Worm (Caenorhabditis elegans) whole organism, early embryonic: ENCODE results near the gene str-115.
"Not testable (repeated sequence)": the region's sequence is repeated elsewhere in the genome, so short reads cannot be mapped to it uniquely, and the experiment has no call there.

Experiments
- B0310.2 ChIP-seq: sonication (generic microtip); optimal IDR thresholded peaks from 2 replicates; lab custom pipeline; 2016; ENCODE audit warnings: mild to moderate bottlenecking, missing genetic modification characterization, missing compliant biosample characterization
- F13C5.2 ChIP-seq: sonication (generic microtip); optimal IDR thresholded peaks from 2 replicates; lab custom pipeline; 2017; ENCODE audit warnings: mild to moderate bottlenecking, missing genetic modification characterization, inconsistent platforms, missing compliant biosample characterization
- aly-1 ChIP-seq: sonication (generic microtip); optimal IDR thresholded peaks from 2 replicates; lab custom pipeline; 2016; ENCODE audit warnings: missing genetic modification characterization, missing compliant biosample characterization
- ama-1 ChIP-seq: fragments of 150-350 bp; optimal IDR thresholded peaks from 2 replicates; lab custom pipeline; 2014
- ceh-13 ChIP-seq: fragments of 200-800 bp; sonication (Bioruptor generic); optimal IDR thresholded peaks from 2 replicates; lab custom pipeline; 2018; ENCODE audit warnings: mild to moderate bottlenecking, missing genetic modification characterization, missing compliant biosample characterization
- ceh-36 ChIP-seq: sonication (generic microtip); optimal IDR thresholded peaks from 2 replicates; lab custom pipeline; 2016; ENCODE audit warnings: missing genetic modification characterization, inconsistent platforms, missing compliant biosample characterization
- ets-7 ChIP-seq: sonication (generic microtip); optimal IDR thresholded peaks from 2 replicates; lab custom pipeline; 2016; ENCODE audit warnings: missing genotype, missing genetic modification characterization, missing compliant biosample characterization
- flt-1 ChIP-seq: fragments of 200-800 bp; sonication (Bioruptor generic); IDR thresholded peaks from 2 replicates; pipeline ENCODE4 v1.3.6; 2022; ENCODE audit warnings: missing genetic modification characterization, missing compliant biosample characterization
- hmbx-1 ChIP-seq: sonication (generic microtip); optimal IDR thresholded peaks from 2 replicates; lab custom pipeline; 2016; ENCODE audit warnings: mild to moderate bottlenecking, missing genetic modification characterization, missing compliant biosample characterization
- hmg-4 ChIP-seq: fragments of 200-800 bp; sonication (Bioruptor generic); optimal IDR thresholded peaks from 2 replicates; lab custom pipeline; 2018; ENCODE audit warnings: mild to moderate bottlenecking, missing genetic modification characterization, missing compliant biosample characterization
- hnd-1 ChIP-seq: sonication (generic microtip); optimal IDR thresholded peaks from 2 replicates; lab custom pipeline; 2016; ENCODE audit warnings: missing genetic modification characterization, missing compliant biosample characterization
- pes-1 ChIP-seq: fragments of 200-800 bp; sonication (Bioruptor generic); IDR thresholded peaks from 2 replicates; pipeline ENCODE4 v1.3.6; 2022; ENCODE audit warnings: missing genetic modification reagents, missing genetic modification characterization, missing compliant biosample characterization
- scrt-1 ChIP-seq: fragments of 200-800 bp; sonication (Bioruptor generic); IDR thresholded peaks from 2 replicates; pipeline ENCODE4 v1.3.6; 2022; ENCODE audit warnings: missing genetic modification characterization, missing compliant biosample characterization
- sea-1 ChIP-seq: fragments of 200-800 bp; sonication (Bioruptor generic); conservative IDR thresholded peaks from 2 replicates; pipeline ENCODE4 v1.3.6; 2022; ENCODE audit warnings: missing genetic modification characterization, missing compliant biosample characterization
- tbx-11 ChIP-seq: fragments of 200-800 bp; sonication (Bioruptor generic); IDR thresholded peaks from 2 replicates; pipeline ENCODE4 v1.3.6; 2022; ENCODE audit warnings: missing genetic modification characterization, missing compliant biosample characterization
- tbx-37 ChIP-seq: fragments of 200-800 bp; sonication (Bioruptor generic); conservative IDR thresholded peaks from 2 replicates; pipeline ENCODE4 v1.3.6; 2022; ENCODE audit warnings: missing genetic modification reagents, missing genetic modification characterization, missing compliant biosample characterization
- tra-4 ChIP-seq: sonication (generic microtip); optimal IDR thresholded peaks from 2 replicates; lab custom pipeline; 2017; ENCODE audit warnings: missing genetic modification characterization, missing compliant biosample characterization

The str-115 gene

DNA sequence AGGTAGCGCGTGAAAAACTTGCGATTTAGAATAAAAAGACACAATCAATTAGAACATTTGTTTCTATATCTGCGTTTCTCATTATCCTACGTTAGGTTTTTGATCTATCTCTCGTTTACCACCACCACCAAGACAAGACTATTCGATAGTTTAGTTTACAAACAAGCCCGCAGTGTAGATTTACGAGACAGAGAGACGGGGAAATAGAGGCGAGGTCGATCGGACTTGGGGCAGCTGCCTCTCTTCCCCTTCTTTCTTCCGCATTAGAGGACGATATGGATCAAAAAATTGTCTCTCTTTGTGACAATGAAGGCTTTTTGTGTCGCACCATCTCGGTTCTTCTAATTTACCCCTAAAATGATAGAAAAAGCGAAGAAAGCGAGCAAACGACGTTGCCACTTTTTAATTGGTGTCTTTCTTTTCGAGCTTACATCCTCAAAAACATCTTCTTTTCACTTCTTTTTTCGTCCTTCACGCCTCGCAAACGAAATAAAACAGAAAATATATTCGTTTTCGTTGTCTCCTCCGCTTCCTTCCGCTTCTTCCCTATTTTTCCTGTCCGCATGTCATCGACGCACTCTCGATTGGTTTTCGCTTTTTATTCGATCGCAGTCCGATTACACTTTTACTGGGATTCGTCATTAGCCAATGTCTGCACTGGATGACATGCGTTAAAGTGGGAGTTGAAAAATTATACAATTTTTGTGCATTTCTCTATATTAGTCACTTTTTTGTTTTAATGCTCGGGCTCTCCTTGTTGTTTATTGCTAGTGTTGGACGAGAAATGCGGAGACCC, 12.7 kb downstream of the str-115 start:
- TF ChIP-seq hmg-4 (GFP tag; lab: Kevin White, UChicago) (peak; percentile 52), ama-1 (lab: Kevin White, UChicago) (no peak)

DNA sequence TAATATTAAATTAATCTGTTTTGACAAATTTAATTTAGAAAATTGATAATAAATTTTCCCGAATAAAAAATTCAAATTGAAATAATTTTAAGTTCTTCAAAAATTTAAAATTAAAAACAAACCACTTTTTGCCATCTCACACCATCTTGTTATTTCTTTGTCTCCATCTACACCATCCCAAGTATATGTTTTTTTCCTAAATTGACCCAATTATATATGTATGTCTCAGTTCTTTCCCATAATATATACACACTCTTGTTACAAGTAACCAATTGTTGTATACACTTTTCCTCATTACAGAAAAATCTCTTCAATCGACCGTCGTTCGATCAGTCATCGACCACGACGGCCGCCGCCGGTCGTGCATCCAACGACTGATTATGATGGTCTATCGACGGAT, 13.4 kb downstream of the str-115 start, which contains the start of gene gly-20:
Gene gly-20 (plus strand): TSS at position 301 of the 400 bp plus-strand sequence.
- TF ChIP-seq tbx-11 (GFP tag; lab: Robert Waterston, UW) (no peak), hmg-4 (GFP tag; lab: Kevin White, UChicago) (no peak), B0310.2 (tag; lab: Kevin White, UChicago) (no peak), sea-1 (no peak)

DNA sequence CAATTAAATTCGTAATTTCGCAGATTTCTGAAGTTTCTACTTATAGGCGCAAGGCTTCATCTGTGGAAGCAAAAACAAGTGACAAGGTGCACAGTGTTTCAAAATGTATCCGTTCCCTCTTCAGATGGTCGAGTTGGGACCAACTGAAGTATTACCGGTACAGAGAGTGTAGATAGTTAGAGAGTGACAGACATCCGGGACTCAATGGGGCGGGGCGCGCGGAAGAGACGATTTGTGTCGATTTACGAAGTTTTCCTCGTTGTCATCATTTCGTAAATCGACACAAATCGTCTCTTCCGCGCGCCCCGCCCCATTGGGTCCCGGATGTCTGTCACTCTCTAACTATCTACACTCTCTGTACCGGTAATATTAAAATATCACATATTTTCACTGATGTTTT, 17.2 kb downstream of the str-115 start, which contains the start of gene C03E10.3:
Gene C03E10.3 (plus strand): TSS at position 301 of the 400 bp plus-strand sequence.
- TF ChIP-seq aly-1 (tag; lab: Kevin White, UChicago); pes-1; tbx-37 (GFP tag; lab: Robert Waterston, UW): not testable (repeated sequence)

DNA sequence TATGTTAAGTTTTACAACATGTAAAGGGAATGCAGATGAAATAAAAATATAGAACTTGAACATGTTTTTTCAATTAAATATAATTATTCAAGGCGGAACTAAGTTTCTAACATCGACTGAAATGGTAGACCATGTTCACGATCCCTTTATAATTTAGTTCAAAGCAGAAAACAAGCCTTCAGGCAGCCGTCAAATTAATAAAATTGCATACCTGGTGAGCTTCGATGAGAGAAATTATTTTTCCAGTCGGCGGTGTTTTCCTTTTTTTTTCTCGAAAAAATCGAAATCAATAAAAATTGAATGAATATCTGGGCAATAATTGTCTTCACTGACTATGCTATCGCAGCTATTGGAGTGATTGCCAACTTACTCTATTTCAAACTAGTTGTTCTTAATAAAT, 22.0 kb downstream of the str-115 start, which contains the start of gene C03E10.1:
Gene C03E10.1 (plus strand): TSS at position 301 of the 400 bp plus-strand sequence.
- TF ChIP-seq ets-7 (tag; lab: Kevin White, UChicago) (no peak), scrt-1 (GFP tag; lab: Robert Waterston, UW) (no peak), F13C5.2 (tag; lab: Kevin White, UChicago) (no peak), hnd-1 (tag; lab: Kevin White, UChicago) (no peak), ceh-36 (tag; lab: Kevin White, UChicago) (no peak), ama-1 (lab: Kevin White, UChicago) (no peak), tbx-37 (GFP tag; lab: Robert Waterston, UW) (no peak), aly-1 (tag; lab: Kevin White, UChicago) (no peak), tbx-11 (GFP tag; lab: Robert Waterston, UW) (no peak), B0310.2 (tag; lab: Kevin White, UChicago) (no peak), sea-1 (no peak), ceh-13 (GFP tag; lab: Kevin White, UChicago) (no peak)

DNA sequence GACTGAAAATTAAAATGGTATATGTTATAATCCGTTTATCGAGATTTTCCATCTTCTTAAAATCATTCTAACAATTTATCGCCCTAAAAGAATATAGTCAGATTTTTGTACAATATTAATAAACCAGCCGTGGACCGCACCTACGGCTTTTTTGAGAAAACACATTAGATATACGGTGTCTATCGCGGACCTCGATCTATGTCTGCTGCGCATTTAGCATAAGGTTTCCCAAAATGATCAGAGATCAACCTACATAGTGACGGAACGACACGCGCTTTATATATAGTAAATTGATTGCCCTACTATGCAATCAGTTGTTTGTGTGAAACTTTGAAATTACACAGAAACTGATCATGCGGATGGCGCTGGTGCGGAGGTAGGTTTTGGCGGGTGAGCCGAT, 23.8 kb downstream of the str-115 start:
- no peak for TF ChIP-seq ceh-13 (GFP tag; lab: Kevin White, UChicago)

DNA sequence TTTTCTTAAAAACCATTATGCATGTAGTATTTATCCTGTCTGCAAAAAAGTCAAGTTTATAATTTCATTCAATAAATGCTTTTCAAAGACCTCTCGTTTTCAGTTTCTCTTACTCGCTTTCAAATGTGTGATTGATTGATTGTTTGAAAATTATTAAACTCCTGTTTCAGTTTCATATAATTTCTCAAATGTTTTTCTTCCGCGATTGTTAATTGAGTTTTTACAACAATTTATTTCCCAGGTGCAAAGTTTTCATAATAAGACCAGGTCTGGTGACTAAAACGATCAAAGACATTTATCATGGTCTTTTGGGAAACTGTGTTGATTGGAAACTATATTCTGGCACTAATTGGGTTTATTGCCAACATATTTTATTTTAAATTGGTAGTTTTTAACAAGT, 25.5 kb downstream of the str-115 start, which contains the start of gene T03F7.6:
Gene T03F7.6 (plus strand): TSS at position 301 of the 400 bp plus-strand sequence.
- TF ChIP-seq hmg-4 (GFP tag; lab: Kevin White, UChicago) (no peak), tbx-37 (GFP tag; lab: Robert Waterston, UW) (no peak), tra-4 (tag; lab: Kevin White, UChicago) (no peak), B0310.2 (tag; lab: Kevin White, UChicago) (no peak), ceh-13 (GFP tag; lab: Kevin White, UChicago) (no peak), flt-1 (GFP tag; lab: Robert Waterston, UW) (no peak), tbx-11 (GFP tag; lab: Robert Waterston, UW) (no peak)

DNA sequence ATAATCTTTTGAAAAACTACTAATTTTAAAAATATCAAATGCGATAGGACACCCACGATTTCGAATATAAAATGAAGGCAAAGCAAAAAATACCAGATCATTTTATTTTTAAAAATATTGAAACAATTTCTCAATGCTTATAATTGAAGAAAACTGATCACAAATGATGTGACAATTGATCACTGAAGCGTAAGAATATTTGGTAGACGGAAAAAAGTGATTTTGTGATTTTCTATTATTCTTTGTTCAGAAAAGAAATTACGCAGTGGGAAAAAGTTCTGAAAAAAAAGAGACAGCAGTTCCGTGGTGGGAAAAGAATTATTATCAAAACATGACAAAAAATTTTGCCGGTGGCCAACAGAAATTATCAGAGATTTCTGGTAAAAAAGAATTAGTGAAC, 29.7 kb downstream of the str-115 start, which contains the start of gene T03F7.5:
Gene T03F7.5 (minus strand): TSS at position 101 of the 400 bp plus-strand sequence.
- no peak for TF ChIP-seq sea-1
- TF ChIP-seq ceh-13 (GFP tag; lab: Kevin White, UChicago) = no peak
- no peak for TF ChIP-seq tra-4 (tag; lab: Kevin White, UChicago)
- TF ChIP-seq tbx-37 (GFP tag; lab: Robert Waterston, UW) = no peak
- no peak for TF ChIP-seq F13C5.2 (tag; lab: Kevin White, UChicago)
- no peak for TF ChIP-seq tbx-11 (GFP tag; lab: Robert Waterston, UW)
- TF ChIP-seq scrt-1 (GFP tag; lab: Robert Waterston, UW) = no peak
- TF ChIP-seq aly-1 (tag; lab: Kevin White, UChicago) = no peak
- TF ChIP-seq hnd-1 (tag; lab: Kevin White, UChicago) = no peak
- TF ChIP-seq ets-7 (tag; lab: Kevin White, UChicago) = no peak
- no peak for TF ChIP-seq hmbx-1
- no peak for TF ChIP-seq pes-1
- no peak for TF ChIP-seq B0310.2 (tag; lab: Kevin White, UChicago)
- no peak for TF ChIP-seq flt-1 (GFP tag; lab: Robert Waterston, UW)
- TF ChIP-seq ama-1 (lab: Kevin White, UChicago) = no peak
- no peak for TF ChIP-seq ceh-36 (tag; lab: Kevin White, UChicago)

DNA sequence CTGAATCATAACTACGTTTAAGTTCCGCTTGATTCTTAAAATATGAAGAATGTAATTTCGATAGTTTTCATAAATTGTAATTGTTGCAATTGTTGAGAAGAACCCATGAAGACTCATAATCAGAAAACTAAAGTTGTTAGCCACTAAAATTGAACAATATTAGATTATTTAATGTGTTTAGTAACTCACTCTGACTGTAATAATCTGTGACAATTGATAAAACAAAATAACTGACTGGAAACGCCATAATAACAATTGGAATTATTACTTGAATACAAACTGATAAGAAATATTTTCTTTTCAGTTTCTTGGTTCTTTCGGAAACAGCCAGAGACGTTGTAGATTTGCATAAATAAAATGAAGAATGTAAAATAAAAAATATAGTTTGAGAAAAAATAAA, 30.5 kb downstream of the str-115 start:
- TF ChIP-seq ceh-36 (tag; lab: Kevin White, UChicago) (no peak), pes-1 (no peak), tbx-11 (GFP tag; lab: Robert Waterston, UW) (no peak), aly-1 (tag; lab: Kevin White, UChicago) (no peak), flt-1 (GFP tag; lab: Robert Waterston, UW) (no peak), ceh-13 (GFP tag; lab: Kevin White, UChicago) (no peak), ama-1 (lab: Kevin White, UChicago) (no peak), hmg-4 (GFP tag; lab: Kevin White, UChicago) (no peak), scrt-1 (GFP tag; lab: Robert Waterston, UW) (no peak), F13C5.2 (tag; lab: Kevin White, UChicago) (no peak), hnd-1 (tag; lab: Kevin White, UChicago) (no peak), hmbx-1 (no peak), B0310.2 (tag; lab: Kevin White, UChicago) (no peak), sea-1 (no peak), tra-4 (tag; lab: Kevin White, UChicago) (no peak)
